Fruit fly (Drosophila melanogaster) whole organism, embryonic: ENCODE measurements around the gene Hrb27C.
A peak's percentile ranks its signal among the peaks of the same experiment; 100 is the strongest.

Experiments used
- CG10209 ChIP-seq: fragments of 200-800 bp; sonication (Bioruptor generic); optimal IDR thresholded peaks from 3 replicates; lab custom pipeline; 2017; ENCODE audit warnings: missing biosample characterization, mild to moderate bottlenecking, missing genetic modification characterization, missing genetic modification reagents
- CG10267 ChIP-seq: fragments of 200-800 bp; sonication (Bioruptor generic); optimal IDR thresholded peaks from 2 replicates; lab custom pipeline; 2018; ENCODE audit warnings: missing biosample characterization, mild to moderate bottlenecking, missing genetic modification characterization, moderate library complexity
- CG17328 ChIP-seq: fragments of 200-800 bp; sonication (Bioruptor generic); IDR thresholded peaks from 2 replicates; pipeline ENCODE4 v1.3.6; 2022; ENCODE audit warnings: missing biosample characterization, missing genetic modification characterization
- CG18011 ChIP-seq: fragments of 200-800 bp; sonication (Bioruptor generic); optimal IDR thresholded peaks from 2 replicates; lab custom pipeline; 2017; ENCODE audit warnings: missing biosample characterization, missing genetic modification characterization, mild to moderate bottlenecking, moderate library complexity, missing genotype
- CG31388 ChIP-seq: fragments of 200-800 bp; sonication (Bioruptor generic); optimal IDR thresholded peaks from 2 replicates; lab custom pipeline; 2016; ENCODE audit warnings: missing biosample characterization, missing genetic modification characterization
- CG32532 ChIP-seq: fragments of 200-800 bp; sonication (Bioruptor generic); IDR thresholded peaks from 2 replicates; pipeline ENCODE4 v1.3.6; 2022; ENCODE audit warnings: missing biosample characterization, missing genetic modification characterization
- CG33557 ChIP-seq: fragments of 200-800 bp; sonication (Bioruptor generic); optimal IDR thresholded peaks from 2 replicates; lab custom pipeline; 2019; ENCODE audit warnings: missing biosample characterization, mild to moderate bottlenecking, missing genetic modification characterization, moderate library complexity
- CG34422 ChIP-seq: fragments of 200-800 bp; sonication (Bioruptor generic); IDR thresholded peaks from 3 replicates; pipeline ENCODE4 v1.3.6; 2022; ENCODE audit warnings: missing biosample characterization, missing genetic modification characterization
- CG42726 ChIP-seq: fragments of 200-800 bp; sonication (Bioruptor generic); IDR thresholded peaks from 2 replicates; pipeline ENCODE4 v1.3.6; 2022; ENCODE audit warnings: missing biosample characterization, missing genetic modification characterization; ENCODE audit not compliant: partially characterized antibody
- CG6175 ChIP-seq: fragments of 200-800 bp; sonication (Bioruptor generic); IDR thresholded peaks from 3 replicates; pipeline ENCODE4 v1.3.6; 2022; ENCODE audit warnings: missing biosample characterization, missing genetic modification characterization
- CG6254 ChIP-seq: fragments of 200-800 bp; sonication (Bioruptor generic); optimal IDR thresholded peaks from 3 replicates; lab custom pipeline; 2017; ENCODE audit warnings: mild to moderate bottlenecking, missing biosample characterization, missing genetic modification reagents, missing genetic modification characterization
- CG6272 ChIP-seq: fragments of 200-800 bp; sonication (Bioruptor generic); IDR thresholded peaks from 2 replicates; pipeline ENCODE4 v1.3.6; 2022; ENCODE audit warnings: missing biosample characterization, missing genetic modification characterization
- CG7963 ChIP-seq: fragments of 200-800 bp; sonication (Bioruptor generic); IDR thresholded peaks from 3 replicates; pipeline ENCODE4 v1.3.6; 2022; ENCODE audit warnings: missing biosample characterization, missing genetic modification characterization; ENCODE audit not compliant: partially characterized antibody
- CG9437 ChIP-seq: fragments of 200-800 bp; sonication (Bioruptor generic); optimal IDR thresholded peaks from 2 replicates; lab custom pipeline; 2018; ENCODE audit warnings: missing biosample characterization, mild to moderate bottlenecking, missing genetic modification characterization
- CkIIα-i1 ChIP-seq: fragments of 200-800 bp; sonication (Bioruptor generic); IDR thresholded peaks from 2 replicates; pipeline ENCODE4 v1.3.6; 2022; ENCODE audit warnings: missing biosample characterization, missing genetic modification characterization
- D19B ChIP-seq: fragments of 200-800 bp; sonication (Bioruptor generic); optimal IDR thresholded peaks from 2 replicates; lab custom pipeline; 2017; ENCODE audit warnings: missing biosample characterization, mild to moderate bottlenecking, missing genetic modification characterization
- Dip3 ChIP-seq: fragments of 200-800 bp; sonication (Bioruptor generic); optimal IDR thresholded peaks from 3 replicates; lab custom pipeline; 2016; ENCODE audit warnings: missing biosample characterization, missing genetic modification characterization
- Dp ChIP-seq: fragments of 200-800 bp; sonication (Bioruptor generic); optimal IDR thresholded peaks from 2 replicates; lab custom pipeline; 2018; ENCODE audit warnings: missing biosample characterization, mild to moderate bottlenecking, missing genetic modification characterization, moderate library complexity
- Drgx ChIP-seq: fragments of 200-800 bp; sonication (Bioruptor generic); IDR thresholded peaks from 2 replicates; pipeline ENCODE4 v1.3.6; 2022; ENCODE audit warnings: missing biosample characterization, missing genetic modification characterization
- Fer1 ChIP-seq: fragments of 200-800 bp; sonication (Bioruptor generic); optimal IDR thresholded peaks from 2 replicates; lab custom pipeline; 2017; ENCODE audit warnings: missing biosample characterization, mild to moderate bottlenecking, missing genetic modification characterization
- Hand ChIP-seq: fragments of 200-800 bp; sonication (Bioruptor generic); optimal IDR thresholded peaks from 2 replicates; lab custom pipeline; 2017; ENCODE audit warnings: mild to moderate bottlenecking, missing biosample characterization, missing genetic modification reagents, missing genetic modification characterization
- Lhr ChIP-seq: fragments of 200-800 bp; sonication (Bioruptor generic); optimal IDR thresholded peaks from 3 replicates; lab custom pipeline; 2017; ENCODE audit warnings: mild to moderate bottlenecking, missing biosample characterization, missing genetic modification reagents, missing genetic modification characterization
- MBD-R2 ChIP-seq: fragments of 200-800 bp; sonication (Bioruptor generic); IDR thresholded peaks from 2 replicates; pipeline ENCODE4 v1.3.6; 2022; ENCODE audit warnings: missing biosample characterization, missing genetic modification characterization
- Med ChIP-seq: fragments of 200-800 bp; sonication (Bioruptor generic); peaks from one replicate; lab custom pipeline; 2016; ENCODE audit warnings: missing biosample characterization, missing genetic modification characterization, mild to moderate bottlenecking, inconsistent platforms, moderate library complexity
- Rfx ChIP-seq: fragments of 200-800 bp; sonication (Bioruptor generic); IDR thresholded peaks from 2 replicates; pipeline ENCODE4 v1.3.6; 2022; ENCODE audit warnings: missing biosample characterization, missing genetic modification characterization
- Rx ChIP-seq: fragments of 200-800 bp; sonication (Bioruptor generic); IDR thresholded peaks from 2 replicates; pipeline ENCODE4 v1.3.6; 2022; ENCODE audit warnings: missing biosample characterization, missing genetic modification characterization
- Stat92E ChIP-seq, 3 experiments: fragments of >200 bp in 2 of 3; fragments of 200-800 bp in 1 of 3; sonication (Bioruptor generic) in 1 of 3; optimal IDR thresholded peaks; 2 replicates each; lab custom pipeline; 2017 to 2019; ENCODE audit warnings: missing biosample characterization in 3 of 3, missing genetic modification characterization in 3 of 3, mild to moderate bottlenecking in 1 of 3, moderate library complexity in 1 of 3
- az2 ChIP-seq: fragments of 200-800 bp; sonication (Bioruptor generic); optimal IDR thresholded peaks from 3 replicates; lab custom pipeline; 2016; ENCODE audit warnings: missing biosample characterization, missing genetic modification characterization
- bbx ChIP-seq: fragments of 200-800 bp; sonication (Bioruptor generic); IDR thresholded peaks from 2 replicates; pipeline ENCODE4 v1.3.6; 2022; ENCODE audit warnings: missing biosample characterization, missing genetic modification characterization; ENCODE audit not compliant: partially characterized antibody
- dysf ChIP-seq: fragments of 200-800 bp; sonication (Bioruptor generic); IDR thresholded peaks from 3 replicates; pipeline ENCODE4 v1.3.6; 2022; ENCODE audit warnings: missing biosample characterization, missing genetic modification characterization
- fd3F ChIP-seq: fragments of 200-800 bp; sonication (Bioruptor generic); optimal IDR thresholded peaks from 2 replicates; lab custom pipeline; 2018; ENCODE audit warnings: missing biosample characterization, mild to moderate bottlenecking, missing genetic modification characterization, moderate library complexity
- gt ChIP-seq: fragments of 200-800 bp; sonication (Bioruptor generic); IDR thresholded peaks from 2 replicates; pipeline ENCODE4 v1.3.6; 2022; ENCODE audit warnings: missing biosample characterization, missing genetic modification characterization
- jigr1 ChIP-seq: fragments of 200-800 bp; sonication (Bioruptor generic); IDR thresholded peaks from 3 replicates; pipeline ENCODE4 v1.3.6; 2022; ENCODE audit warnings: missing biosample characterization, missing genetic modification characterization
- kah ChIP-seq: fragments of 200-800 bp; sonication (Bioruptor generic); optimal IDR thresholded peaks from 2 replicates; lab custom pipeline; 2018; ENCODE audit warnings: missing biosample characterization, mild to moderate bottlenecking, missing genetic modification characterization
- knrl ChIP-seq: fragments of 200-800 bp; sonication (Bioruptor generic); IDR thresholded peaks from 3 replicates; pipeline ENCODE4 v1.3.6; 2022; ENCODE audit warnings: missing biosample characterization, missing genetic modification characterization; ENCODE audit not compliant: partially characterized antibody
- pzg ChIP-seq: fragments of 200-800 bp; sonication (Bioruptor generic); optimal IDR thresholded peaks from 3 replicates; lab custom pipeline; 2018; ENCODE audit warnings: missing biosample characterization, mild to moderate bottlenecking, missing genetic modification characterization, moderate library complexity
- rib ChIP-seq: fragments of 200-800 bp; sonication (Bioruptor generic); IDR thresholded peaks from 2 replicates; pipeline ENCODE4 v1.3.6; 2022; ENCODE audit warnings: missing biosample characterization, missing genetic modification characterization
- schlank ChIP-seq: fragments of 200-800 bp; sonication (Bioruptor generic); optimal IDR thresholded peaks from 2 replicates; lab custom pipeline; 2018; ENCODE audit warnings: missing biosample characterization, mild to moderate bottlenecking, missing genetic modification characterization
- tio ChIP-seq: fragments of 200-800 bp; sonication (Bioruptor generic); optimal IDR thresholded peaks from 2 replicates; lab custom pipeline; 2017; ENCODE audit warnings: missing biosample characterization, missing genetic modification characterization, inconsistent platforms
- yki ChIP-seq: fragments of >200 bp; optimal IDR thresholded peaks from 3 replicates; lab custom pipeline; 2018

Hrb27C gene

DNA sequence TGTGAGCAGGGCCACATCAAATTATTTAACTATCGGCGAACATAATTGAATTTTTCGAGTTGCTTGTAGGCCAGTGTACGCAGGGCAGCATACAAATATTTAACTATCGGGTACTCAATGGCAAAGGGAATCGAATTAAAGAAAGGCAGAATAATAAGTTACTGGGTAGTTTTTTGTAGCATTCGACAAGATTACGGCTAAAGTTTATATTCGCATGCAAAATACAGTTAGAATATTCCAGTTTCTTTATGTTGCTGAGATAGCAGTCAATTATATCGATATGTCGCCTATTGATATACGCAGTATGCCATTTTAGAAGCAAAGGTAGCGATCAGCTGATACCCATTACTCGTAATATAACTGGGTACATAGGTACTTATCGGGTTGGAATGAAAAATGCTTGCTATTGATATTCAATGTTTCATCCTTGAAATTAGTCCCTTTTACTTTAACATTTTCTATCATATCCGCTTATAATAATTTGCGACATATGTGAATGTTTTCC, 47.6 kb downstream of the Hrb27C start (continued):
- TF ChIP-seq gt (no peak), pzg (peak; percentile 46), CG42726 (peak; percentile 19; the same call in 1 of the 2 replicates), MBD-R2 (GFP tag; lab: Robert Waterston, UW) (peak; percentile 65; the same call in 1 of the 2 replicates), CG32532 (GFP tag; lab: Robert Waterston, UW) (peak; percentile 20; the same call in 1 of the 2 replicates), CG10267 (peak; percentile 26), kah (GFP tag; lab: Kevin White, UChicago) (no peak), CG6272 (GFP tag; lab: Robert Waterston, UW) (no peak; the same call in 1 of the 2 replicates), CG34422 (GFP tag; lab: Robert Waterston, UW) (no peak; the same call in 2 of the 3 replicates), Dip3 (no peak), CG10209 (GFP tag; lab: Kevin White, UChicago) (peak; percentile 27), knrl (GFP tag; lab: Robert Waterston, UW) (no peak; the same call in 1 of the 3 replicates), rib (GFP tag; lab: Robert Waterston, UW) (no peak; the same call in 1 of the 2 replicates), CG6175 (GFP tag; lab: Robert Waterston, UW) (no peak), fd3F (GFP tag; lab: Kevin White, UChicago) (no peak), bbx (GFP tag; lab: Robert Waterston, UW) (peak; percentile 81; the same call in 1 of the 2 replicates), CG31388 (no peak), CG18011 (peak; percentile 28), CG33557 (no peak), Drgx (GFP tag; lab: Robert Waterston, UW) (peak; percentile 53; the same call in 1 of the 2 replicates), Hand (no peak), CkIIα-i1 (GFP tag; lab: Robert Waterston, UW) (no peak), CG7963 (GFP tag; lab: Robert Waterston, UW) (peak; percentile 63; the same call in 2 of the 3 replicates), Dp (GFP tag; lab: Kevin White, UChicago) (no peak), CG17328 (peak; percentile 51), tio (GFP tag; lab: Kevin White, UChicago) (no peak), schlank (tag; lab: Kevin White, UChicago) (no peak), Lhr (GFP tag; lab: Kevin White, UChicago) (no peak), CG6254 (GFP tag; lab: Kevin White, UChicago) (peak; percentile 17), Rfx (no peak; the same call in 1 of the 2 replicates), D19B (GFP tag; lab: Kevin White, UChicago) (peak; percentile 99), Rx (no peak), yki (lab: Kevin White, UChicago) (no peak), Fer1 (GFP tag; lab: Kevin White, UChicago) (peak; percentile 63), Stat92E (GFP tag; optimal IDR thresholded peaks at IDR 0.05; lab: Kevin White, UChicago) (no peak), dysf (GFP tag; lab: Robert Waterston, UW) (peak; percentile 48; the same call in 1 of the 3 replicates)

DNA sequence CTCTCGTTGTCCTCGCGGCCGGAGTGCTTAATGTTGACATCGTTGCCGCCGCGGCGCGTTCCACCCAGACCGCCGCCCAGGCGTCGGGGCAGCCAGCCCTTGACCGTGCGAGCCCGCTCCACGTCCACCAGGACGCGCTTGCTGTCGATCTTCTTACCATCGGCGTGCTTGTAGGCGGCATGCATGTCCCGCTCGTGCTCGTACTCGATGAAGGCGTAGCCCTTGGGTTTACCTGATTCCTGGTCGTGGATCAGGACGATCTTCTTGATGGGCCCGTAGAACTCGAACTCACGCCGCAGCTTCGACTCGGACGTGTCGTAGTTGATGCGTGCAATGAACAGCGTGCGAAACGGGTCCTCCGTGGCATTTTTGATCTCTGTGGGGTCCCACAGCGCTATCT, 50.3 kb downstream of the Hrb27C start:
- TF ChIP-seq az2 (GFP tag; lab: Kevin White, UChicago) (no peak), jigr1 (GFP tag; lab: Robert Waterston, UW) (0 out of 3 replicates have a peak, but pooled peaks have one; percentile 10), Med (GFP tag; lab: Kevin White, UChicago) (peak; percentile 40), CG9437 (GFP tag; lab: Kevin White, UChicago) (no peak)
